Worm (Caenorhabditis elegans): ENCODE measurements around the gene mob-3.

DNA sequence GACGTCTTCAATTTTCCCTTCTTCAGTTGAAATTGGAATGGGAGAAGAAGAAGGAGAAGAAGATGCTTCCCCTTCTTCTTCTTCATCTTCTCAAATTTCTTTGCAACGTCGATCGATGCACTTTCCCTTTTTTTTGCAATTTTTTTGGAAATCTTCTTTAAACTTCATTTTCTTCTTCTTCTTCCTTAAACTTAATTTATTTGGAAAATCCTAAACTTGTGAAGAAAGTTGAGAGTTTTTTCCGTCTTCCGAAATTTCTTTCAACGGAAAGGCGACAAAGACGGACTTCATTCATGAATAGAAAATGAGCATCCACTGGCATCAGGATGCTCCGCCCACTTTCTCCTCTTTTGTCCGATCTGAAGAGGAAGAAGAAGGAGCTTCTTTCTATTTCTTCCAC lies 25.4 kb upstream of the mob-3 start:
- no peak for TF ChIP-seq ztf-11 (tag; optimal IDR thresholded peaks at IDR 0.05)
- no peak for TF ChIP-seq pqm-1 (tag; optimal IDR thresholded peaks at IDR 0.05)
- no peak for TF ChIP-seq nhr-11 (tag; optimal IDR thresholded peaks at IDR 0.05)
- no peak for TF ChIP-seq nhr-71 (tag; optimal IDR thresholded peaks at IDR 0.05)
- no peak for TF ChIP-seq blmp-1 (tag; optimal IDR thresholded peaks at IDR 0.05)
- no peak for TF ChIP-seq grh-1 (GFP tag; IDR thresholded peaks at IDR 0.05)
- TF ChIP-seq mdl-1 (tag; optimal IDR thresholded peaks at IDR 0.05): no peak
- no peak for TF ChIP-seq jun-1 (tag; optimal IDR thresholded peaks at IDR 0.05)
- no peak for TF ChIP-seq unc-62 (GFP tag; optimal IDR thresholded peaks at IDR 0.05)
